Fruit fly (Drosophila melanogaster): ENCODE results near the gene Miro.

Miro gene

DNA sequence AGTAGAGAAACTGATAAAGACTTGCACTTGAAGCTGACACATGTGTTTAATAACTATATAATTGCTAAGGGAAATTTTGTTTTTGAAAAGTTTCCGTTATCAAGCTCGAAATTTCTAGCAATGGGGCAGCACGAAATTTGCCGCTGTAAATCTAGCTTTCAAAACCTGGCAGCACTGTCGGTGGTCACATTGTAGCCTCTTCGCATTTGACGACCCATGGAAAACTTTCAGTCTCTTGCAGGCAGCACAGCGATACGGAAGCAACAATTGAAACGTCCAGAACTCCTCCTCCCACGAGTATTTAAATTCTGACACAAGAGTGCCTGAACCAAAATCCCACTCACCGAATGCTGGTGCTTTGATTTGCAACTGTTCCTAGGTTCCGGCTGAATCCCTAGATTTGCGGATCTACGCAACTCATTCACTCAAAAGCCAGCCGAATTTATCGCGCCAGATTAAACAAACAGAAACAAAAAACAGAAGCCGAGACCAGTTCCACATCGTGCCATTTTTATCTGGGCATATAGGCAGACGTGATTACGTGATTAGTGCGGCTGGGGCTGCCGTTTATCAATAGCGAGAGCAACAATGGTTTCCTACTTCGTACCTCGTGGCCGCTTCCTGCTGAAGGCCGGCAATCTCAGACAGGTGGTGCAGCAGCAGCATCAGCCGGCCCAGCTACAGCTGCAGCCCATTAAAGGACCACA lies 13.0 kb upstream of the Miro start:
- TF ChIP-seq psq (optimal IDR thresholded peaks at IDR 0.05) (no peak), Myc (optimal IDR thresholded peaks at IDR 0.05) (no peak), ttk (optimal IDR thresholded peaks at IDR 0.05) (no peak), insv (optimal IDR thresholded peaks at IDR 0.05) (no peak), Sin3A (optimal IDR thresholded peaks at IDR 0.05) (no peak), h (optimal IDR thresholded peaks at IDR 0.05) (no peak)

dm6 chr3R:24050690-24051440 lies 12.2 kb upstream of the Miro start, which contains the start of the genes Atg6 and Pisd:
Atg6 (minus strand) TSS chr3R:24050782.
Pisd (plus strand) TSS chr3R:24050783.
- TF ChIP-seq ttk (optimal IDR thresholded peaks at IDR 0.05): no peak
- TF ChIP-seq h (optimal IDR thresholded peaks at IDR 0.05): no peak
- TF ChIP-seq Myc (optimal IDR thresholded peaks at IDR 0.05): no peak
- TF ChIP-seq psq (optimal IDR thresholded peaks at IDR 0.05): no peak
- TF ChIP-seq Sin3A (optimal IDR thresholded peaks at IDR 0.05): no peak

DNA sequence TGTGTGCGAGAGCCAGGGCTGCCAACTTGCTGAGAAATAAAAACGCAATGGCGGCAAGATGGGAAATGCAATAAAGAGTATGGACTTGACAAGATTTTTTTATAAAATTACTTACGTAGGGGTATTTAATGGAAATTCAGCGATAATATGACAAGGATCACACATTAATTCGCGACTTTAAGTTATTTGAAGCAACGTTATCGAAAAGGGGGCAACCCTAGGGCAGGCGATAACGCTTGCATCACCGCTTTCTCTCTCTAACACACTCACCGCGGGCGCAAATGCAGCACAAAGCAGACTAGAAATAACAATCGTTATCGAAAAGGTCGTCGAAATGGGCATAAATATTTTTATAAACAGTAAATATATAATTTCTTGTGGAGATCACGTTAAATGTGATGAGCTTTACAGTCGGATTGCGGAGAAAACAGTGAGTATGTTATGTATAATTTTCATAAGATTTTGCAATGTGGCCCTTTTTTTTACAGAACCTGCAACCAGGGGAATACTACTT lies 9.4 kb upstream of the Miro start, which contains the start of gene Rox8:
Gene Rox8, minus strand, starts transcription at position 268 of the 514 bp plus-strand sequence.
- TF ChIP-seq insv (optimal IDR thresholded peaks at IDR 0.05) (no peak), Myc (optimal IDR thresholded peaks at IDR 0.05) (no peak), h (optimal IDR thresholded peaks at IDR 0.05) (no peak), Sin3A (optimal IDR thresholded peaks at IDR 0.05) (no peak), ttk (optimal IDR thresholded peaks at IDR 0.05) (no peak), psq (optimal IDR thresholded peaks at IDR 0.05) (peak; percentile 6)

DNA sequence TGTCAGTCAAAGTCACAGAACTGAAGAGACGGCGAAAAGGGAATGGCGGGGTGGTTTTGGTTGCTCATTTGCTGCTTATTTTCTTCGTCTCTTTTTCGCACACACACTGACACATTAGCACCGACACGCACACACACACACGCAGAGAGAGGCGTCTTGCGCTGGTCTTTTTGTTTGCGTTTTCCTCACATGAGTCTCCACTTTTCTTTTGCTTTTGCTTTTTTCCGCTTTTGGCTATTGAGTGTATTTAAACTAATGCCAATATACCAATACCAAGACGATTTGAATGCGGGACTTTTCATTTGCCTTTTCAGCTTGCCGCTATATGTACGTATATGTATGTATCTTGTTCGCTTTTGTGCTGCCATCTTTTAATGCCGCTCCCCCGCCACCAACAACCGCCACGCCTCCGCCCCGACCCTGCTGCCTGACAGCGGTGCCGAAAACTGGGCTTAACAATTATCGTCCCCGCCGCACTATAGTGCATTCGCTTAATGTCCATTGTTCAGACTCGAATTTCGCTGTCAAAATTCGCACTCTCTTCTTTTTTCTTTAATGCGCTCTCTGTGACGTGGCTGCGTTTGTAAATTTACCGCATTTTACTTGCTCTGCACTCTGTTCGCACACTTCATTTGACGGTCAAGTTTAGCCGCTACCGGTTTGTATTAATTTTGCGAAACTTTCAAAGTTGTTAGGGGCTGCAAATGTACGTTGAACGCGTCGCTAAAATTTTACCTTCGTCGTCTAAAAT lies 8.8 kb upstream of the Miro start, which contains the start of gene CG5986:
Gene CG5986, plus strand, starts transcription at position 565 of the 751 bp plus-strand sequence.
- TF ChIP-seq Sin3A (optimal IDR thresholded peaks at IDR 0.05) (no peak), h (optimal IDR thresholded peaks at IDR 0.05) (no peak), psq (optimal IDR thresholded peaks at IDR 0.05) (peak; percentile 93), Myc (optimal IDR thresholded peaks at IDR 0.05) (no peak), ttk (optimal IDR thresholded peaks at IDR 0.05) (no peak), insv (optimal IDR thresholded peaks at IDR 0.05) (no peak)

- TF ChIP-seq Sin3A (optimal IDR thresholded peaks at IDR 0.05) (no peak), insv (optimal IDR thresholded peaks at IDR 0.05) (no peak), ttk (optimal IDR thresholded peaks at IDR 0.05) (no peak), Myc (optimal IDR thresholded peaks at IDR 0.05) (no peak), psq (optimal IDR thresholded peaks at IDR 0.05) (no peak), h (optimal IDR thresholded peaks at IDR 0.05) (no peak)
Measured at dm6 chr3R:24046580-24047225, 8.1 kb upstream of the Miro start.

dm6 chr3R:24037538-24038265 lies 945 bp downstream of the Miro start, which contains the start of gene spas:
spas (plus strand) TSS chr3R:24038215.
- TF ChIP-seq h (optimal IDR thresholded peaks at IDR 0.05) (no peak), Sin3A (optimal IDR thresholded peaks at IDR 0.05) (no peak), psq (optimal IDR thresholded peaks at IDR 0.05) (no peak), ttk (optimal IDR thresholded peaks at IDR 0.05) (no peak), Myc (optimal IDR thresholded peaks at IDR 0.05) (no peak), insv (optimal IDR thresholded peaks at IDR 0.05) (no peak)

- TF ChIP-seq h (optimal IDR thresholded peaks at IDR 0.05) (no peak), Myc (optimal IDR thresholded peaks at IDR 0.05) (no peak), insv (optimal IDR thresholded peaks at IDR 0.05) (no peak), psq (optimal IDR thresholded peaks at IDR 0.05) (no peak), Sin3A (optimal IDR thresholded peaks at IDR 0.05) (peak; percentile 68), ttk (optimal IDR thresholded peaks at IDR 0.05) (no peak)
Measured at dm6 chr3R:24031825-24032523, 6.7 kb downstream of the Miro start, which contains the start of the genes KrT95D and Mettl3. KrT95D (minus strand) TSS chr3R:24031827. Mettl3 (plus strand) TSS chr3R:24032157.

dm6 chr3R:24031019-24031824 lies 7.4 kb downstream of the Miro start:
- TF ChIP-seq insv (optimal IDR thresholded peaks at IDR 0.05): no peak
- TF ChIP-seq ttk (optimal IDR thresholded peaks at IDR 0.05): no peak
- no peak for TF ChIP-seq psq (optimal IDR thresholded peaks at IDR 0.05)
- TF ChIP-seq Sin3A (optimal IDR thresholded peaks at IDR 0.05): no peak

dm6 chr3R:24027222-24027621 lies 11.4 kb downstream of the Miro start:
- TF ChIP-seq Myc (optimal IDR thresholded peaks at IDR 0.05) (no peak), h (optimal IDR thresholded peaks at IDR 0.05) (no peak), Sin3A (optimal IDR thresholded peaks at IDR 0.05) (no peak)

All from Kc167 (cell line).